Fruit fly (Drosophila melanogaster): Measurements from ENCODE around the gene Eig71Ee.

Gene Eig71Ee

DNA sequence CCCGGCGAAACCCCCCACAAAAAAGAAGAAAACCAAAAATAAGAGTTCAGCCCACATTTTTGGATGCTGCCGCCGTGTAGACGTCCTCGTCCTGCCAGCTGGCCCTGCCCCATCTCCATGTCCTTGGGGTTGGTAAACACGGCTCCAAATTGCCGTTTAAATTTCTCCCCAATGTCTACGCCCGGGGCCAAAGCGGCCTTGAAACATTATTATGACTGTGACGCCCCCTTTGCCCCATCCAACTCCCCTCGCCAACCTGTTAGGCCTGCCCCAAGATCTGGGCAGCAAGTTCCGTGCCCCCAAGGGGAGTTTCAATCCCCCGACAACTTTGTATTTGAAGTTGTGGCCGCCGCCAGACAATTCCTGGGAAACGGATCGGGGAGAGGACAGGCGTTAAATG is 38.9 kb downstream of the Eig71Ee start (continued):
- no peak for TF ChIP-seq CG18011 (GFP tag; optimal IDR thresholded peaks at IDR 0.05)
- no peak for TF ChIP-seq jigr1 (GFP tag; IDR thresholded peaks at IDR 0.05)
- TF ChIP-seq CG11560 (tag; IDR thresholded peaks at IDR 0.05) = 0 out of 3 replicates have a peak, but pooled peaks have one; percentile 33
- TF ChIP-seq D (optimal IDR thresholded peaks at IDR 0.05) = no peak
- no peak for TF ChIP-seq D (GFP tag; optimal IDR thresholded peaks at IDR 0.05)
- TF ChIP-seq esg (GFP tag; conservative IDR thresholded peaks at IDR 0.05) = no peak
- TF ChIP-seq disco-r (GFP tag; optimal IDR thresholded peaks at IDR 0.05) = no peak
- TF ChIP-seq CG8359 (GFP tag; optimal IDR thresholded peaks at IDR 0.05; ENCODE audit: borderline replicate concordance) = no peak
- TF ChIP-seq knrl (GFP tag; IDR thresholded peaks at IDR 0.05; ENCODE audit: partially characterized antibody) = 0 out of 3 replicates have a peak, but pooled peaks have one; percentile 24
- no peak for TF ChIP-seq CG4617 (GFP tag; optimal IDR thresholded peaks at IDR 0.05; ENCODE audit: borderline replicate concordance)
- TF ChIP-seq crc (GFP tag; optimal IDR thresholded peaks at IDR 0.05) = no peak
- TF ChIP-seq CG1647 (GFP tag; optimal IDR thresholded peaks at IDR 0.05) = no peak
- no peak for TF ChIP-seq CG42726 (GFP tag; IDR thresholded peaks at IDR 0.05; ENCODE audit: partially characterized antibody)
- TF ChIP-seq CG1024 (GFP tag; IDR thresholded peaks at IDR 0.05) = no peak
- TF ChIP-seq Hand (GFP tag; optimal IDR thresholded peaks at IDR 0.05) = no peak
- TF ChIP-seq CG13123 (GFP tag; optimal IDR thresholded peaks at IDR 0.05) = no peak
- TF ChIP-seq CG31224 (GFP tag; IDR thresholded peaks at IDR 0.05) = no peak
- no peak for TF ChIP-seq tio (GFP tag; optimal IDR thresholded peaks at IDR 0.05)
- TF ChIP-seq Ets65A (GFP tag) = peak; percentile 80
- no peak for TF ChIP-seq D19A (tag; optimal IDR thresholded peaks at IDR 0.05)
- no peak for TF ChIP-seq CG10462 (GFP tag; optimal IDR thresholded peaks at IDR 0.05)
- peak; percentile 14 for TF ChIP-seq lab (GFP tag; optimal IDR thresholded peaks at IDR 0.05)
- peak; percentile 30 for TF ChIP-seq CG18599 (GFP tag; optimal IDR thresholded peaks at IDR 0.05)
- TF ChIP-seq luna (GFP tag; optimal IDR thresholded peaks at IDR 0.05) = no peak
- TF ChIP-seq wdn (GFP tag; IDR thresholded peaks at IDR 0.05) = 0 out of 2 replicates have a peak, but pooled peaks have one; percentile 8
- no peak for TF ChIP-seq ken (GFP tag; IDR thresholded peaks at IDR 0.05)
- no peak for TF ChIP-seq dysf (GFP tag; IDR thresholded peaks at IDR 0.05)
- TF ChIP-seq bcd (GFP tag; optimal IDR thresholded peaks at IDR 0.05) = no peak
- TF ChIP-seq CG7786 (GFP tag; optimal IDR thresholded peaks at IDR 0.05) = no peak
- TF ChIP-seq CG17829 (tag; optimal IDR thresholded peaks at IDR 0.05) = no peak
- TF ChIP-seq HmgD (GFP tag; optimal IDR thresholded peaks at IDR 0.05) = no peak
- TF ChIP-seq B-H2 (GFP tag; optimal IDR thresholded peaks at IDR 0.05) = no peak
- no peak for TF ChIP-seq CG6254 (GFP tag; optimal IDR thresholded peaks at IDR 0.05)
- TF ChIP-seq MBD-R2 (GFP tag; IDR thresholded peaks at IDR 0.05) = 0 out of 2 replicates have a peak, but pooled peaks have one; percentile 11
- TF ChIP-seq sisA (GFP tag; IDR thresholded peaks at IDR 0.05) = no peak
- no peak for TF ChIP-seq CG8388 (GFP tag; optimal IDR thresholded peaks at IDR 0.05)
- TF ChIP-seq peb (GFP tag; IDR thresholded peaks at IDR 0.05) = no peak
- no peak for TF ChIP-seq btn (GFP tag; optimal IDR thresholded peaks at IDR 0.05)
- peak; percentile 62 for TF ChIP-seq scrt (GFP tag; optimal IDR thresholded peaks at IDR 0.05)
- peak; percentile 28 for TF ChIP-seq CG10543 (GFP tag; optimal IDR thresholded peaks at IDR 0.05)
- TF ChIP-seq Side (GFP tag; optimal IDR thresholded peaks at IDR 0.05) = no peak
- no peak for TF ChIP-seq hbn (GFP tag; IDR thresholded peaks at IDR 0.05; ENCODE audit: partially characterized antibody)
- TF ChIP-seq CG13894 (tag; optimal IDR thresholded peaks at IDR 0.05) = peak; percentile 83
- TF ChIP-seq CG4404 (GFP tag; IDR thresholded peaks at IDR 0.05) = no peak
- TF ChIP-seq CG15269 (tag; optimal IDR thresholded peaks at IDR 0.05) = no peak
- no peak for TF ChIP-seq ttk (GFP tag; IDR thresholded peaks at IDR 0.05)
- TF ChIP-seq tx (GFP tag; optimal IDR thresholded peaks at IDR 0.05) = no peak
- TF ChIP-seq Sry-β (GFP tag; optimal IDR thresholded peaks at IDR 0.05) = no peak
- TF ChIP-seq CG31441 (GFP tag; IDR thresholded peaks at IDR 0.05) = no peak
- no peak for TF ChIP-seq Optix (GFP tag; IDR thresholded peaks at IDR 0.05)
- TF ChIP-seq CG9609 (GFP tag; optimal IDR thresholded peaks at IDR 0.05) = no peak
- no peak for TF ChIP-seq Hmr (GFP tag; optimal IDR thresholded peaks at IDR 0.05)
